Worm (Caenorhabditis elegans): ENCODE results near the gene panl-3.

- TF ChIP-seq pha-4 (tag; optimal IDR thresholded peaks at IDR 0.05) = no peak
- TF ChIP-seq C38D4.7 (GFP tag; optimal IDR thresholded peaks at IDR 0.05) = no peak
These were observed 29.2 kb upstream of the panl-3 start, which contains the start of gene R10E11.5 for ce11 chrIII:9789607-9790073.

Data from whole organism, late embryonic.